Worm (Caenorhabditis elegans) whole organism, L4/young adult: ENCODE data around the gene Y70C5A.2.

Experiments used
- W03F9.2 ChIP-seq: fragments of 150-350 bp; optimal IDR thresholded peaks from 2 replicates; lab custom pipeline; 2014; ENCODE audit warnings: missing biosample characterization, missing genetic modification characterization
- dao-5 ChIP-seq: sonication (generic microtip); optimal IDR thresholded peaks from 2 replicates; lab custom pipeline; 2016; ENCODE audit warnings: missing genotype, missing genetic modification characterization, moderate library complexity, missing compliant biosample characterization
- him-1 ChIP-seq: sonication (generic microtip); optimal IDR thresholded peaks from 2 replicates; lab custom pipeline; 2016; ENCODE audit warnings: missing genotype, missing genetic modification reagents, missing genetic modification characterization, missing compliant biosample characterization

Y70C5A.2 gene

ce11 chrV:16581061-16581460, 42.0 kb downstream of the Y70C5A.2 start:
- TF ChIP-seq dao-5 (tag; lab: Kevin White, UChicago) (no peak), W03F9.2 (no peak), him-1 (tag; lab: Kevin White, UChicago) (no peak)

ce11 chrV:16580424-16580823, 42.6 kb downstream of the Y70C5A.2 start, which contains the start of gene nhr-271:
nhr-271 (minus strand) TSS chrV:16580524.
- TF ChIP-seq W03F9.2 (no peak), him-1 (tag; lab: Kevin White, UChicago) (no peak), dao-5 (tag; lab: Kevin White, UChicago) (no peak)

ce11 chrV:16575900-16576299, 47.1 kb downstream of the Y70C5A.2 start, which contains the start of gene str-151:
str-151 (plus strand) TSS chrV:16576200.
- TF ChIP-seq dao-5 (tag; lab: Kevin White, UChicago) (no peak), W03F9.2 (no peak), him-1 (tag; lab: Kevin White, UChicago) (no peak)

- TF ChIP-seq dao-5 (tag; lab: Kevin White, UChicago) (no peak), him-1 (tag; lab: Kevin White, UChicago) (no peak), W03F9.2 (no peak)
These were observed 49.8 kb downstream of the Y70C5A.2 start, which contains the start of gene str-149 for ce11 chrV:16573168-16573567. str-149 (plus strand) TSS chrV:16573468.
